Worm (Caenorhabditis elegans) whole organism, L2 larva: ENCODE measurements around the gene K08C7.7.
"Not testable (repeated sequence)": the region's sequence is repeated elsewhere in the genome, so short reads cannot be mapped to it uniquely, and the experiment has no call there.

Experiments
- C34F6.9 ChIP-seq: fragments of 150-350 bp; optimal IDR thresholded peaks from 2 replicates; lab custom pipeline; 2014; ENCODE audit warnings: missing biosample characterization, missing genetic modification characterization
- F13H6.1 ChIP-seq: sonication (generic microtip); optimal IDR thresholded peaks from 2 replicates; lab custom pipeline; 2016; ENCODE audit warnings: missing genetic modification characterization, missing compliant biosample characterization
- R02D3.7 ChIP-seq: fragments of 150-350 bp; optimal IDR thresholded peaks from 2 replicates; lab custom pipeline; 2014; ENCODE audit warnings: missing biosample characterization, missing genetic modification characterization
- Y55F3AM.14 ChIP-seq: fragments of 200-800 bp; sonication (Bioruptor generic); optimal IDR thresholded peaks from 2 replicates; lab custom pipeline; 2018; ENCODE audit warnings: mild to moderate bottlenecking, missing genetic modification characterization, missing compliant biosample characterization
- alr-1 ChIP-seq: fragments of 150-350 bp; optimal IDR thresholded peaks from 2 replicates; lab custom pipeline; 2014; ENCODE audit warnings: missing biosample characterization, missing genetic modification characterization
- ama-1 ChIP-seq: fragments of 150-350 bp; optimal IDR thresholded peaks from 2 replicates; lab custom pipeline; 2018; ENCODE audit warnings: inconsistent platforms
- blmp-1 ChIP-seq: sonication (generic microtip); optimal IDR thresholded peaks from 2 replicates; lab custom pipeline; 2017; ENCODE audit warnings: missing genetic modification characterization, mild to moderate bottlenecking, missing compliant biosample characterization, antibody characterized with exemption, moderate library complexity; ENCODE audit not compliant: insufficient read depth
- ceh-16 ChIP-seq: fragments of 150-350 bp; optimal IDR thresholded peaks from 2 replicates; lab custom pipeline; 2014; ENCODE audit warnings: missing biosample characterization, missing genetic modification characterization
- ceh-82 ChIP-seq: fragments of 150-350 bp; optimal IDR thresholded peaks from 2 replicates; lab custom pipeline; 2014; ENCODE audit warnings: missing biosample characterization, missing genetic modification characterization
- crh-2 ChIP-seq: sonication (generic microtip); optimal IDR thresholded peaks from 2 replicates; lab custom pipeline; 2017; ENCODE audit warnings: missing biosample characterization, missing genetic modification characterization
- egl-27 ChIP-seq: sonication (generic microtip); optimal IDR thresholded peaks from 3 replicates; lab custom pipeline; 2017; ENCODE audit warnings: missing biosample characterization, missing genetic modification reagents, missing genetic modification characterization
- elt-3 ChIP-seq: sonication (generic microtip); optimal IDR thresholded peaks from 2 replicates; lab custom pipeline; 2017; ENCODE audit warnings: missing biosample characterization, missing genetic modification characterization
- fos-1 ChIP-seq: fragments of 150-350 bp; optimal IDR thresholded peaks from 2 replicates; lab custom pipeline; 2014; ENCODE audit warnings: missing biosample characterization, missing genetic modification characterization
- gmeb-1 ChIP-seq: fragments of 150-350 bp; optimal IDR thresholded peaks from 2 replicates; lab custom pipeline; 2014; ENCODE audit warnings: missing biosample characterization, missing genetic modification characterization
- lin-11 ChIP-seq: fragments of 150-350 bp; sonication (generic microtip); optimal IDR thresholded peaks from 2 replicates; lab custom pipeline; 2014; ENCODE audit warnings: missing biosample characterization, missing genetic modification characterization, inconsistent platforms, mixed read lengths
- lin-13 ChIP-seq: fragments of 150-350 bp; optimal IDR thresholded peaks from 2 replicates; lab custom pipeline; 2014; ENCODE audit warnings: missing biosample characterization, missing genetic modification reagents, missing genetic modification characterization
- lsy-2 ChIP-seq, 2 experiments: fragments of 150-350 bp in 1 of 2; sonication (generic microtip) in 1 of 2; optimal IDR thresholded peaks; 2 replicates each; lab custom pipeline; 2014 to 2017; ENCODE audit warnings: missing biosample characterization in 2 of 2, missing genetic modification characterization in 2 of 2
- mab-5 ChIP-seq: fragments of 150-350 bp; optimal IDR thresholded peaks from 2 replicates; lab custom pipeline; 2014; ENCODE audit warnings: missing biosample characterization, missing genetic modification characterization
- nhr-10 ChIP-seq: sonication (generic microtip); optimal IDR thresholded peaks from 2 replicates; lab custom pipeline; 2017; ENCODE audit warnings: missing biosample characterization, missing genetic modification characterization
- nhr-11 ChIP-seq: fragments of 150-350 bp; optimal IDR thresholded peaks from 2 replicates; lab custom pipeline; 2014; ENCODE audit warnings: missing biosample characterization, missing genetic modification characterization
- nhr-12 ChIP-seq: fragments of 150-350 bp; optimal IDR thresholded peaks from 2 replicates; lab custom pipeline; 2014; ENCODE audit warnings: missing biosample characterization, missing genetic modification characterization
- nhr-129 ChIP-seq: fragments of 150-350 bp; optimal IDR thresholded peaks from 2 replicates; lab custom pipeline; 2014; ENCODE audit warnings: missing biosample characterization, missing genetic modification characterization
- nhr-21 ChIP-seq: fragments of 150-350 bp; optimal IDR thresholded peaks from 2 replicates; lab custom pipeline; 2014; ENCODE audit warnings: missing biosample characterization, missing genetic modification characterization
- nhr-23 ChIP-seq: fragments of 150-350 bp; optimal IDR thresholded peaks from 2 replicates; lab custom pipeline; 2014; ENCODE audit warnings: missing biosample characterization, missing genetic modification reagents, missing genetic modification characterization
- nhr-237 ChIP-seq: fragments of 150-350 bp; optimal IDR thresholded peaks from 2 replicates; lab custom pipeline; 2014; ENCODE audit warnings: missing biosample characterization, missing genetic modification characterization
- nhr-25 ChIP-seq: fragments of 150-350 bp; sonication (generic microtip); optimal IDR thresholded peaks from 3 replicates; lab custom pipeline; 2014; ENCODE audit warnings: missing biosample characterization, missing genetic modification characterization
- nhr-77 ChIP-seq: fragments of 150-350 bp; optimal IDR thresholded peaks from 2 replicates; lab custom pipeline; 2014; ENCODE audit warnings: missing biosample characterization, missing genetic modification characterization
- peb-1 ChIP-seq: fragments of 150-350 bp; optimal IDR thresholded peaks from 2 replicates; lab custom pipeline; 2014; ENCODE audit warnings: missing biosample characterization, missing genetic modification characterization
- sem-4 ChIP-seq: fragments of 150-350 bp; optimal IDR thresholded peaks from 2 replicates; lab custom pipeline; 2014; ENCODE audit warnings: missing biosample characterization, missing genetic modification reagents, missing genetic modification characterization
- skn-1 ChIP-seq: sonication (generic microtip); optimal IDR thresholded peaks from 2 replicates; lab custom pipeline; 2017; ENCODE audit warnings: missing biosample characterization, missing genetic modification characterization
- sma-3 ChIP-seq: sonication (generic microtip); optimal IDR thresholded peaks from 2 replicates; lab custom pipeline; 2016; ENCODE audit warnings: missing genetic modification reagents, missing genetic modification characterization, missing compliant biosample characterization
- sma-9 ChIP-seq, 2 experiments: fragments of 150-350 bp in 1 of 2; sonication (generic microtip) in 1 of 2; optimal IDR thresholded peaks; 2 replicates each; lab custom pipeline; 2014 to 2016; ENCODE audit warnings: missing genetic modification characterization in 2 of 2, mild to moderate bottlenecking in 1 of 2, missing biosample characterization in 1 of 2, missing compliant biosample characterization in 1 of 2, missing genetic modification reagents in 1 of 2, moderate library complexity in 1 of 2
- snpc-4 ChIP-seq: fragments of 150-350 bp; optimal IDR thresholded peaks from 2 replicates; lab custom pipeline; 2014; ENCODE audit warnings: missing biosample characterization, missing genetic modification characterization
- unc-62 ChIP-seq: fragments of 150-350 bp; optimal IDR thresholded peaks from 2 replicates; lab custom pipeline; 2014; ENCODE audit warnings: missing biosample characterization, missing genetic modification reagents, missing genetic modification characterization
- zag-1 ChIP-seq: fragments of 150-350 bp; optimal IDR thresholded peaks from 2 replicates; lab custom pipeline; 2014; ENCODE audit warnings: missing biosample characterization, missing genetic modification characterization
- ztf-1 ChIP-seq: fragments of 200-800 bp; sonication (Bioruptor generic); conservative IDR thresholded peaks from 2 replicates; pipeline ENCODE4 v1.3.6; 2022; ENCODE audit warnings: missing genetic modification characterization, missing compliant biosample characterization

K08C7.7 gene

DNA sequence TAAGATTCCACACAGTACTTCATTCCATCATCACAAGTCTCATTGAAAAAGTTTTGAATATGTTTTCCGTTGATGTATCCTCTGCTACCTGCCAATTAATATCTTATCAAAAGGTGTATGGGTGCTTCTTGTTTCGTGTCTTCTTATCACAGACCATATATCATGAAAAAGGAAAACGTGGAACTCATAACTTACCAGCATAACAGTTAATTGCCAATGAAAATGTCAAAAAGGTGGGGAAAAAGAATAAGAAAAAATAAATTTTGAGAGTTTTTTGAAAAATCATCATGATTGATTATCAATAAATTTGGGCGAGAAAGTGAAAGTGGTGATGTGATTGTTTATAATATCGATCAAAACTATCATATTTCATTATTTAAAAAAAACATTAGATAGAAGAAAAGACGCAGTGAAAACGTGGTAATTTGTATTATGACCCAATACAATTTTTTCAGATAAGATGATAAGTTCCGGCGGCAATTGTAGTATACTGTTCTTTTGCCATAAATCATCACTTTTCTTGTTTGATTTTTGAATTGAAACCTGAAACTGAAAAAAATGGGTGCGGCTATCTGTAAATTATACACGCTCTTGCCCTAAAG is 33.2 kb upstream of the K08C7.7 start, which contains the start of gene F56C4.4:
TSS of gene F56C4.4 (minus strand) at position 315 of the 602 bp plus-strand sequence.
- TF ChIP-seq C34F6.9 (no peak), crh-2 (peak; percentile 55), nhr-25 (tag; lab: Kevin White, UChicago) (no peak), fos-1 (peak; percentile 41), nhr-12 (no peak), nhr-237 (tag; lab: Kevin White, UChicago) (no peak)
- TF ChIP-seq, all 48 proteins: peak for 2

DNA sequence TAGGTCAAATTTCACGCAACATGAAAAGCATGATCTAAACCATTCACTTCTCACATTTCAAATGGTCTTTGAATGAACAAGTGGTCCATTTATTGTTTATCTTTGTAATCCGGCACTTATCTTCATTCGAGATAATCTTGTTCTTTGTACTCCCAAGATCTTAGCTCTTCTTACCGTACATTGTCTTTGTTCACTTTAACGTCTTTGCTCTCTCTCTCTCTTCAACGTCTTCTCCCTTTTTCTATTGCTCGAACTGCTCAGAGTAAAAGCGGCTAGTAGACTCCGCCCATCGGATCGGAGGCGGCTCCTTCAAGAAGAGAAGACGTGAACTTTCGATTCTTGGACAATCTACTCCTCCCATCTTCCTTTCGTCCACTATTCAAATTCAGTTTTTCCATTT is 27.6 kb upstream of the K08C7.7 start, which contains the start of gene F56C4.1:
TSS of gene F56C4.1 (plus strand) at position 301 of the 400 bp plus-strand sequence.
- TF ChIP-seq peb-1 (tag; lab: Kevin White, UChicago) (no peak), gmeb-1 (tag; lab: Kevin White, UChicago) (no peak), F13H6.1 (tag; lab: Kevin White, UChicago) (no peak), sem-4 (tag; lab: Kevin White, UChicago) (no peak), lin-13 (no peak), zag-1 (no peak), nhr-77 (tag; lab: Kevin White, UChicago) (no peak), fos-1 (no peak), blmp-1 (tag; lab: Kevin White, UChicago) (no peak), ztf-1 (no peak), unc-62 (GFP tag; lab: Kevin White, UChicago) (no peak), ceh-16 (tag; lab: Kevin White, UChicago) (no peak), ama-1 (no peak), nhr-11 (tag; lab: Kevin White, UChicago) (no peak), alr-1 (no peak), nhr-129 (tag; lab: Kevin White, UChicago) (no peak), nhr-23 (tag; lab: Kevin White, UChicago) (no peak)

DNA sequence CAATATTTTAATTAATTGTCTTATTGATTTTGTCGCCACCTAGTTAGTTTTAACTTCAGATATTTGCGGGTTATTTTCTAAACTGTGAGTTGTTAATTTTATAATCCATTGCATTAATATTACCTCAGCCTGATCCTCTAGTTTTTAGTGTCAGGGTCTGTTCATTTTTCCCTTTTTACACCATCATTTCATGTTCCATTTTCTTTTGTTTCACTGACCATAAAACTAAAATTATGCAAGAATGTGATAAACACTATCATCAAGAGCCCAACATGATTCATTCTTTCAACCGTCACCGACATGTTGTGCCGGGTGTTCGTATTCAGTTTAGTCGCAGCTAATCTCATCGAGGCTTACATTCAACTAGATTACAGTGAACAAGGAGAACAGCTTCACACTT is 25.3 kb upstream of the K08C7.7 start, which contains the start of gene F56C4.2:
TSS of gene F56C4.2 (plus strand) at position 301 of the 400 bp plus-strand sequence.
- TF ChIP-seq Y55F3AM.14 (GFP tag; lab: Kevin White, UChicago) (no peak), sem-4 (tag; lab: Kevin White, UChicago) (no peak), sma-3 (no peak), lsy-2 (tag; optimal IDR thresholded peaks at IDR 0.05; lab: Kevin White, UChicago) (no peak), nhr-129 (tag; lab: Kevin White, UChicago) (no peak), ceh-82 (tag; lab: Kevin White, UChicago) (no peak), ceh-16 (tag; lab: Kevin White, UChicago) (no peak), egl-27 (tag; lab: Kevin White, UChicago) (no peak), sma-9 (GFP tag; optimal IDR thresholded peaks at IDR 0.05; lab: Kevin White, UChicago) (no peak), sma-9 (tag; optimal IDR thresholded peaks at IDR 0.05; lab: Kevin White, UChicago) (no peak), blmp-1 (tag; lab: Kevin White, UChicago) (no peak), mab-5 (tag; lab: Kevin White, UChicago) (no peak), skn-1 (tag; lab: Kevin White, UChicago) (no peak), ama-1 (no peak), snpc-4 (tag; lab: Kevin White, UChicago) (no peak), nhr-10 (tag; lab: Kevin White, UChicago) (no peak), elt-3 (tag; lab: Kevin White, UChicago) (no peak), nhr-12 (no peak), nhr-77 (tag; lab: Kevin White, UChicago) (no peak), crh-2 (no peak)

DNA sequence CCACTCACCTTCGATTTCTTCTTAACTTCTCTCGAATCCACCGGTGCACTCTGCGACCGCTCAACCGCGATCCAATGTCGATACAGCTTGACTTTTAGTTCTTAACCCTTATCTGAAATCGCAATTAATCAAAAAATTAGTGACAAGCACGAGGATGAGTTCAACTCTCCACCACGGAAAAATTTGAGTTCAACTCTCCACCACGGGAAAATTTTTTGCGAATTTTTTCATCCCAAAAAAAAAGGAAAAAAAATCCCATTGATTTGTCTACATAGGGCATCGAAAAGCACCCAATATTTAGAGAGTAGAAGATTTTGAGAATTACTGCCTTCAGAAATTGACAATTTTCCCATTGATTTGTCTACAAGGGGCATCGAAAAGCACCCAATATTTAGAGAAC is 10.2 kb upstream of the K08C7.7 start, which contains the start of gene glb-19:
TSS of gene glb-19 (minus strand) at position 101 of the 400 bp plus-strand sequence.
- TF ChIP-seq nhr-129 (tag; lab: Kevin White, UChicago); lsy-2 (tag; optimal IDR thresholded peaks at IDR 0.05; lab: Kevin White, UChicago); gmeb-1 (tag; lab: Kevin White, UChicago): not testable (repeated sequence)

DNA sequence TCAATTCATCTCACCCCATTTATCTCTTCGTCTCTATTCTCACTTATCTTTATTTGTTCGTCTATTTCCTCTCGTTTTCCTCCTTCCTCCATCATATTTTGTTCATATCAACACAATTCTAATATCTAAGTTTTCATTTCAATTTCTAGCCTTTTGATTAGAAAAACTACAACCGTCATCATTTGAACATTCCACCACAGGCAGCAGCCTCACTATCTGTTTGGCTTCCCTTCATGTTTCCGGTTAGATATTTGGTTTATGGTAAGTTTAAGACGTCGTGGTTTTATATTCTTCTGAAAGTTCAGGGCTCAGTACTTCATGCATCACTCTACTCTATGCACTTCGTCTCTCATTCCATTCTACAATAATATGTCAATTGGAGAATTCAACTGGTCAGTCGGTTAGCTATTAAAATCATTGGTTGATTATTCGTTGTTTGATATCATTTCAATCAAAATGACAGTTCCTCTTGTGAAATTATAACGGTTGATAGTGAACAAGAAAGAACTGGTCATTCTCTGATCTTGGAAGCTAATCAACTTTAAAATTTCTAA is 7.4 kb upstream of the K08C7.7 start, which contains the start of gene K08C7.1:
TSS of gene K08C7.1 (plus strand) at position 43 of the 554 bp plus-strand sequence.
- TF ChIP-seq R02D3.7 (tag; lab: Kevin White, UChicago) (no peak), lin-11 (tag; lab: Kevin White, UChicago) (no peak), alr-1 (no peak), fos-1 (peak; percentile 31), snpc-4 (tag; lab: Kevin White, UChicago) (no peak), ceh-82 (tag; lab: Kevin White, UChicago) (no peak), nhr-21 (tag; lab: Kevin White, UChicago) (no peak), peb-1 (tag; lab: Kevin White, UChicago) (no peak)
